Fruit fly (Drosophila melanogaster): Measurements from ENCODE around the gene pcx.

pcx gene

dm6 chrX:2222181-2222790 is 2.8 kb upstream of the pcx start, which contains the start of gene Vinc (continued):
- peak; percentile 55 for TF ChIP-seq maf-S (GFP tag; optimal IDR thresholded peaks at IDR 0.05)
- peak; percentile 82 for TF ChIP-seq en (GFP tag; optimal IDR thresholded peaks at IDR 0.05)
- peak; percentile 88 for TF ChIP-seq CG6683 (GFP tag; optimal IDR thresholded peaks at IDR 0.05)
- TF ChIP-seq tx (GFP tag; optimal IDR thresholded peaks at IDR 0.05): peak; percentile 73
- peak; percentile 59; the same call in 2 of the 3 replicates for TF ChIP-seq CG2889 (GFP tag; IDR thresholded peaks at IDR 0.05)
- TF ChIP-seq lab (GFP tag; optimal IDR thresholded peaks at IDR 0.05): peak; percentile 96
- no peak for TF ChIP-seq nau (GFP tag; optimal IDR thresholded peaks at IDR 0.05)
- TF ChIP-seq CG4328 (GFP tag; optimal IDR thresholded peaks at IDR 0.05): peak; percentile 92
- TF ChIP-seq disco-r (GFP tag; optimal IDR thresholded peaks at IDR 0.05): peak; percentile 38
- TF ChIP-seq TFAM (GFP tag; optimal IDR thresholded peaks at IDR 0.05): peak; percentile 8
- TF ChIP-seq Bgb (GFP tag; IDR thresholded peaks at IDR 0.05; ENCODE audit: partially characterized antibody): peak; percentile 43
- peak; percentile 51; the same call in 1 of the 2 replicates for TF ChIP-seq Oaz (GFP tag; IDR thresholded peaks at IDR 0.05)
- TF ChIP-seq ssp (GFP tag; IDR thresholded peaks at IDR 0.05): peak; percentile 62
- 0 out of 3 replicates have a peak, but pooled peaks have one; percentile 55 for TF ChIP-seq ase (GFP tag; IDR thresholded peaks at IDR 0.05)
- peak; percentile 35 for TF ChIP-seq ab (GFP tag; optimal IDR thresholded peaks at IDR 0.05)
- no peak for TF ChIP-seq CG15011 (GFP tag; optimal IDR thresholded peaks at IDR 0.05)
- peak; percentile 68; the same call in 2 of the 3 replicates for TF ChIP-seq H15 (GFP tag; IDR thresholded peaks at IDR 0.05)
- peak; percentile 82 for TF ChIP-seq CG10274 (GFP tag; optimal IDR thresholded peaks at IDR 0.05)
- TF ChIP-seq CG11504 (tag; optimal IDR thresholded peaks at IDR 0.05): peak; percentile 90
- TF ChIP-seq CoRest (tag; optimal IDR thresholded peaks at IDR 0.05): peak; percentile 84
- TF ChIP-seq CG14860 (GFP tag; IDR thresholded peaks at IDR 0.05; ENCODE audit: partially characterized antibody): 0 out of 3 replicates have a peak, but pooled peaks have one; percentile 47
- peak; percentile 35; the same call in 1 of the 2 replicates for TF ChIP-seq ato (GFP tag; IDR thresholded peaks at IDR 0.05; ENCODE audit: partially characterized antibody)
- TF ChIP-seq sisA (GFP tag; IDR thresholded peaks at IDR 0.05): peak; percentile 82
- peak in 1 of 3 experiments; percentile 65 for TF ChIP-seq lola (GFP tag; optimal IDR thresholded peaks at IDR 0.05)
- TF ChIP-seq CG1602 (GFP tag; optimal IDR thresholded peaks at IDR 0.05): peak; percentile 60
- peak; percentile 50; the same call in 2 of the 4 replicates for TF ChIP-seq Dll (GFP tag; IDR thresholded peaks at IDR 0.05; ENCODE audit: partially characterized antibody)
- TF ChIP-seq jigr1 (GFP tag; IDR thresholded peaks at IDR 0.05): 0 out of 3 replicates have a peak, but pooled peaks have one; percentile 40
- TF ChIP-seq BEAF-32 (GFP tag; optimal IDR thresholded peaks at IDR 0.05): peak; percentile 58
- peak; percentile 81 for TF ChIP-seq CG31224 (GFP tag; IDR thresholded peaks at IDR 0.05)
- TF ChIP-seq Antp (GFP tag; optimal IDR thresholded peaks at IDR 0.05): peak; percentile 91
- peak; percentile 86 for TF ChIP-seq slou (GFP tag; optimal IDR thresholded peaks at IDR 0.05)
- peak; percentile 59 for TF ChIP-seq CG16863 (GFP tag; optimal IDR thresholded peaks at IDR 0.05)
- TF ChIP-seq CG7357 (GFP tag; IDR thresholded peaks at IDR 0.05): peak; percentile 75
- peak; percentile 88 for TF ChIP-seq Side (GFP tag; optimal IDR thresholded peaks at IDR 0.05)
- peak; percentile 92 for TF ChIP-seq CG6854 (GFP tag; optimal IDR thresholded peaks at IDR 0.05)
- TF ChIP-seq CG17829 (tag; optimal IDR thresholded peaks at IDR 0.05): peak; percentile 89
- peak; percentile 85 for TF ChIP-seq CG34422 (GFP tag; IDR thresholded peaks at IDR 0.05)
- peak; percentile 29 for TF ChIP-seq NC2α (GFP tag; optimal IDR thresholded peaks at IDR 0.05)
- TF ChIP-seq CG4282 (GFP tag; optimal IDR thresholded peaks at IDR 0.05): peak; percentile 18
- peak; percentile 73 for TF ChIP-seq CG7987 (GFP tag; optimal IDR thresholded peaks at IDR 0.05)
- peak; percentile 83 for TF ChIP-seq CG9727 (GFP tag; optimal IDR thresholded peaks at IDR 0.05)
- peak; percentile 86 for TF ChIP-seq jumu (GFP tag; optimal IDR thresholded peaks at IDR 0.05)
- TF ChIP-seq gsb (GFP tag; IDR thresholded peaks at IDR 0.05): peak; percentile 78
- peak; percentile 91 for TF ChIP-seq cwo (GFP tag; optimal IDR thresholded peaks at IDR 0.05)
- peak; percentile 81 for TF ChIP-seq Six4 (GFP tag; optimal IDR thresholded peaks at IDR 0.05)
- peak; percentile 56 for TF ChIP-seq CG10462 (GFP tag; optimal IDR thresholded peaks at IDR 0.05)
- peak; percentile 64 for TF ChIP-seq ttk (GFP tag; IDR thresholded peaks at IDR 0.05)
- TF ChIP-seq bowl (GFP tag; IDR thresholded peaks at IDR 0.05): peak; percentile 41; the same call in 1 of the 2 replicates
- TF ChIP-seq CG11247 (GFP tag; IDR thresholded peaks at IDR 0.05): peak; percentile 82
